Worm (Caenorhabditis elegans): ENCODE data around the gene Y38E10A.8.

The Y38E10A.8 gene

ce11 chrII:12606900-12607299 lies at the start of gene Y38E10A.8:
Gene Y38E10A.8, plus strand, starts transcription at chrII:12607200.
- TF ChIP-seq dsc-1 (tag; optimal IDR thresholded peaks at IDR 0.05) (peak; percentile 19), aly-2 (tag; optimal IDR thresholded peaks at IDR 0.05) (no peak)

- TF ChIP-seq egl-27 (tag; optimal IDR thresholded peaks at IDR 0.05) (no peak), sptf-1 (tag; optimal IDR thresholded peaks at IDR 0.05) (no peak), lin-15B (tag; optimal IDR thresholded peaks at IDR 0.05) (no peak), efl-1 (optimal IDR thresholded peaks at IDR 0.05) (no peak), efl-1 (GFP tag; optimal IDR thresholded peaks at IDR 0.05 in 1 of 2) (no peak), nhr-71 (tag; optimal IDR thresholded peaks at IDR 0.05) (no peak), lir-3 (tag; optimal IDR thresholded peaks at IDR 0.05; ENCODE audit: poor library complexity) (no peak), ceh-82 (tag; optimal IDR thresholded peaks at IDR 0.05) (no peak), lin-14 (GFP tag; optimal IDR thresholded peaks at IDR 0.05) (no peak), jun-1 (tag; optimal IDR thresholded peaks at IDR 0.05) (no peak), lin-35 (GFP tag; optimal IDR thresholded peaks at IDR 0.05) (no peak), isw-1 (GFP tag; IDR thresholded peaks at IDR 0.05) (no peak), snu-23 (GFP tag; optimal IDR thresholded peaks at IDR 0.05) (no peak), ceh-88 (GFP tag; IDR thresholded peaks at IDR 0.05) (no peak), nhr-12 (tag; optimal IDR thresholded peaks at IDR 0.05) (no peak), nhr-76 (tag; optimal IDR thresholded peaks at IDR 0.05) (no peak), C16A3.4 (tag; optimal IDR thresholded peaks at IDR 0.05) (no peak), unc-98 (GFP tag; IDR thresholded peaks at IDR 0.05) (no peak), hlh-4 (tag; optimal IDR thresholded peaks at IDR 0.05) (no peak), unc-86 (tag; optimal IDR thresholded peaks at IDR 0.05) (no peak), lin-39 (tag; optimal IDR thresholded peaks at IDR 0.05) (no peak)
Observed at ce11 chrII:12560210-12560609, 46.8 kb upstream of the Y38E10A.8 start, which contains the start of gene F49C5.12. Gene F49C5.12, minus strand, starts transcription at chrII:12560310.

ce11 chrII:12565851-12566250 lies 41.1 kb upstream of the Y38E10A.8 start, which contains the start of gene F49C5.7:
Gene F49C5.7, plus strand, starts transcription at chrII:12566151.
- TF ChIP-seq ama-1 (optimal IDR thresholded peaks at IDR 0.05) (no peak), egl-27 (tag; optimal IDR thresholded peaks at IDR 0.05) (no peak), lin-35 (GFP tag; optimal IDR thresholded peaks at IDR 0.05) (no peak), elt-3 (tag; optimal IDR thresholded peaks at IDR 0.05) (no peak), jun-1 (tag; optimal IDR thresholded peaks at IDR 0.05) (no peak), lin-14 (GFP tag; optimal IDR thresholded peaks at IDR 0.05) (no peak), ets-5 (GFP tag; IDR thresholded peaks at IDR 0.05) (no peak), unc-130 (tag; optimal IDR thresholded peaks at IDR 0.05) (no peak), nhr-237 (tag; optimal IDR thresholded peaks at IDR 0.05) (no peak), fkh-4 (tag; optimal IDR thresholded peaks at IDR 0.05; ENCODE audit: borderline replicate concordance) (no peak), lir-3 (tag; optimal IDR thresholded peaks at IDR 0.05; ENCODE audit: poor library complexity) (no peak)

- TF ChIP-seq nhr-237 (tag; optimal IDR thresholded peaks at IDR 0.05) (no peak), ces-1 (GFP tag; optimal IDR thresholded peaks at IDR 0.05) (no peak), grh-1 (GFP tag; IDR thresholded peaks at IDR 0.05) (no peak), alr-1 (tag; optimal IDR thresholded peaks at IDR 0.05; ENCODE audit: borderline replicate concordance) (no peak), ztf-11 (tag; optimal IDR thresholded peaks at IDR 0.05) (no peak), blmp-1 (tag; optimal IDR thresholded peaks at IDR 0.05) (no peak), pqm-1 (tag; optimal IDR thresholded peaks at IDR 0.05) (no peak), zip-4 (GFP tag; optimal IDR thresholded peaks at IDR 0.05) (no peak), ztf-4 (tag; optimal IDR thresholded peaks at IDR 0.05) (no peak), ceh-82 (tag; optimal IDR thresholded peaks at IDR 0.05) (no peak), nhr-84 (tag; optimal IDR thresholded peaks at IDR 0.05) (no peak), elt-3 (tag; optimal IDR thresholded peaks at IDR 0.05) (no peak), mef-2 (tag; optimal IDR thresholded peaks at IDR 0.05) (no peak), lir-3 (tag; optimal IDR thresholded peaks at IDR 0.05; ENCODE audit: poor library complexity) (no peak), snpc-4 (tag; optimal IDR thresholded peaks at IDR 0.05) (no peak), pag-3 (tag; optimal IDR thresholded peaks at IDR 0.05; ENCODE audit: borderline replicate concordance, insufficient read depth) (no peak)
Observed at ce11 chrII:12570523-12570922, 36.5 kb upstream of the Y38E10A.8 start, which contains the start of gene Y38E10A.1. Gene Y38E10A.1, minus strand, starts transcription at chrII:12570623.

All from whole organism, L1 larva.